Worm (Caenorhabditis elegans): ENCODE results near the gene marc-1.

marc-1 gene

DNA sequence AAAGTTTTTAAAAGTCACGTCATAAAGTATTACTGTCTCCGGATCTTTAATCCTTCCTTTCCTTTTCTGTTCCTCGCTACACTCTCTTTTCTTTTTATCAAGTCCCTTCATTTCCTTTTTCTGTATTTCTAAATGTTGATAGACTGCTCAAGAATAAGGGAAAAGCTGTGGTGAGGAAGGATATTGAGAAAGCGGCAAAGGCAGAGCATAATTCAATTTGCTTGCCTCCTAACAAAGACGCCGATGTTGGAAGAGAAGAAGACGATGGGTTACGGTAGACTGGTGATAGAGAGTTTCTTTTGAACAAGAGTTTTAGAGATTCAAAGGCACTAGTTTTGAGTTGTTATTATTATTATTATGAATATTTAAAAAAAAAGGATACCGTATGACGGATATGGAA is 26.1 kb downstream of the marc-1 start:
- TF ChIP-seq ama-1 (optimal IDR thresholded peaks at IDR 0.05) (no peak), ztf-4 (tag; optimal IDR thresholded peaks at IDR 0.05) (no peak), blmp-1 (tag; optimal IDR thresholded peaks at IDR 0.05; ENCODE audit: insufficient read depth) (no peak), peb-1 (tag; optimal IDR thresholded peaks at IDR 0.05) (no peak), mbf-1 (tag; optimal IDR thresholded peaks at IDR 0.05) (no peak), unc-55 (GFP tag; optimal IDR thresholded peaks at IDR 0.05) (no peak), lin-11 (tag; optimal IDR thresholded peaks at IDR 0.05) (no peak), sem-4 (tag; optimal IDR thresholded peaks at IDR 0.05) (peak; percentile 12), zag-1 (tag; optimal IDR thresholded peaks at IDR 0.05) (peak; percentile 0), crh-2 (tag; optimal IDR thresholded peaks at IDR 0.05) (no peak), nhr-25 (tag; optimal IDR thresholded peaks at IDR 0.05) (no peak), C34F6.9 (tag; optimal IDR thresholded peaks at IDR 0.05) (peak; percentile 39), nhr-10 (tag; optimal IDR thresholded peaks at IDR 0.05) (no peak), F13H6.1 (tag; optimal IDR thresholded peaks at IDR 0.05) (no peak), Y55F3AM.14 (GFP tag; optimal IDR thresholded peaks at IDR 0.05) (no peak), lin-13 (GFP tag; optimal IDR thresholded peaks at IDR 0.05) (no peak), gmeb-1 (tag; optimal IDR thresholded peaks at IDR 0.05) (no peak), dmd-4 (tag; optimal IDR thresholded peaks at IDR 0.05) (no peak), nhr-6 (tag; optimal IDR thresholded peaks at IDR 0.05) (peak; percentile 2), nhr-237 (tag; optimal IDR thresholded peaks at IDR 0.05) (no peak), alr-1 (tag; optimal IDR thresholded peaks at IDR 0.05) (no peak), sma-9 (GFP tag; optimal IDR thresholded peaks at IDR 0.05) (peak; percentile 59), sma-9 (tag; optimal IDR thresholded peaks at IDR 0.05) (no peak), lsy-2 (tag; optimal IDR thresholded peaks at IDR 0.05) (peak; percentile 20 to 81)

DNA sequence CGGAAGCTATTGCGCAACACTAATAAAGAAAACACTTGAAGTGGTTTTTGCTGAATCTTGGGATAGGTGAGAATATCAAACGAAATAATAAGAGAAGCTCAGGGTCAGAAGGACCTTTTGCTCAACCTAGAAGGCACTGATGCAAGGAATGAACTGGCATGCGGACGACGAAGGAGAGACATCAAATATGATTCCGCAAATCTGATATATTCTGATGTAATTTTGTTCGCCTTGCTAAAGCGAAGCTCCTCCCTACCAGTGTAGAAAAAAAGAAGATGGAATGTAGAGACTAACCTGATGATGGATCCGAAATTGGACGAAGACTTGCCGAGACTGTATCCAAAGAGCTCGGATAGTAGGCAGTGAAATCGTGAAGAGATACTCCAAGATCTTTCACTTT is 28.4 kb downstream of the marc-1 start:
- TF ChIP-seq skn-1 (tag; optimal IDR thresholded peaks at IDR 0.05) (no peak), dmd-4 (tag; optimal IDR thresholded peaks at IDR 0.05) (no peak), C34F6.9 (tag; optimal IDR thresholded peaks at IDR 0.05) (no peak), ztf-11 (tag; optimal IDR thresholded peaks at IDR 0.05) (no peak), ztf-4 (tag; optimal IDR thresholded peaks at IDR 0.05) (no peak), ama-1 (optimal IDR thresholded peaks at IDR 0.05) (no peak), unc-39 (tag; optimal IDR thresholded peaks at IDR 0.05) (no peak), unc-55 (GFP tag; optimal IDR thresholded peaks at IDR 0.05) (no peak), nhr-23 (tag; optimal IDR thresholded peaks at IDR 0.05) (no peak), nhr-6 (tag; optimal IDR thresholded peaks at IDR 0.05) (no peak), sma-3 (GFP tag; optimal IDR thresholded peaks at IDR 0.05) (no peak), nhr-25 (tag; optimal IDR thresholded peaks at IDR 0.05) (no peak)

- TF ChIP-seq lsy-2 (tag; optimal IDR thresholded peaks at IDR 0.05) (peak in 1 of 2 experiments; percentile 30), lin-13 (GFP tag; optimal IDR thresholded peaks at IDR 0.05) (no peak), sma-9 (GFP tag; optimal IDR thresholded peaks at IDR 0.05) (peak; percentile 56), sma-9 (tag; optimal IDR thresholded peaks at IDR 0.05) (no peak), unc-62 (GFP tag; optimal IDR thresholded peaks at IDR 0.05) (no peak), zag-1 (tag; optimal IDR thresholded peaks at IDR 0.05) (peak; percentile 54), nhr-25 (tag; optimal IDR thresholded peaks at IDR 0.05) (no peak), mdl-1 (tag; optimal IDR thresholded peaks at IDR 0.05) (no peak)
These were observed 29.6 kb downstream of the marc-1 start, which contains the start of gene unc-42 for ce11 chrV:9768828-9769778. Gene unc-42 (minus strand): TSS chrV:9769391.

DNA sequence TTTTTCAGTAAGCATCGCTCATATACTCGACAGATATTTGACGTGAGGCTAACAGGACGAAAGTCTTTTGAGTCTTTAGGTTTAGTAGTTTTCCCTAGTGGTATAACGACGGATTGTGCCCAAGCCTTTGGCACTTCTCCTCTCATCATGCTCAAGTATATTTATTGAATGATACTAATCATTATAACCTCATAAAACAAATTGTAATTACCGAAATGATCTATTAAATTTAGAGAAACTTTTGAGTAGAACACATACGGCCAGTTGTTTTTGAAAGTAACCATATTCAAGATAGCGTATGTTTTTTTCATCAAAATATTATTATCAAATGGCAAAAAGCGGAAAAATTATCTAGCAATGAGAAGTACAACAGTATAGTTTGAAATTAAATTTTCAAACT is 31.8 kb downstream of the marc-1 start:
- TF ChIP-seq snpc-4 (tag; optimal IDR thresholded peaks at IDR 0.05) (no peak), aly-2 (tag; optimal IDR thresholded peaks at IDR 0.05) (no peak), gmeb-1 (tag; optimal IDR thresholded peaks at IDR 0.05) (no peak), ztf-4 (tag; optimal IDR thresholded peaks at IDR 0.05) (no peak), blmp-1 (tag; optimal IDR thresholded peaks at IDR 0.05; ENCODE audit: insufficient read depth) (no peak), skn-1 (tag; optimal IDR thresholded peaks at IDR 0.05) (no peak), ama-1 (optimal IDR thresholded peaks at IDR 0.05) (no peak), sma-3 (GFP tag; optimal IDR thresholded peaks at IDR 0.05) (no peak), unc-39 (tag; optimal IDR thresholded peaks at IDR 0.05) (no peak), fos-1 (tag; optimal IDR thresholded peaks at IDR 0.05) (no peak), egl-27 (tag; optimal IDR thresholded peaks at IDR 0.05) (no peak), peb-1 (tag; optimal IDR thresholded peaks at IDR 0.05) (no peak), unc-55 (GFP tag; optimal IDR thresholded peaks at IDR 0.05) (no peak), unc-62 (GFP tag; optimal IDR thresholded peaks at IDR 0.05) (no peak)
